Fruit fly (Drosophila melanogaster) whole organism, embryonic: ENCODE data around the gene CG10431.
A peak's percentile ranks its signal among the peaks of the same experiment; 100 is the strongest.

Experiments
- Aef1 ChIP-seq: fragments of 200-800 bp; sonication (Bioruptor generic); IDR thresholded peaks from 3 replicates; pipeline ENCODE4 v1.3.6; 2022; ENCODE audit warnings: missing biosample characterization, missing genetic modification characterization
- CG10209 ChIP-seq: fragments of 200-800 bp; sonication (Bioruptor generic); optimal IDR thresholded peaks from 3 replicates; lab custom pipeline; 2017; ENCODE audit warnings: missing biosample characterization, mild to moderate bottlenecking, missing genetic modification characterization, missing genetic modification reagents
- CG13424 ChIP-seq: fragments of 200-800 bp; sonication (Bioruptor generic); optimal IDR thresholded peaks from 2 replicates; lab custom pipeline; 2019; ENCODE audit warnings: missing biosample characterization, mild to moderate bottlenecking, missing genetic modification characterization, moderate library complexity
- CG13894 ChIP-seq: fragments of 200-800 bp; sonication (Bioruptor generic); optimal IDR thresholded peaks from 3 replicates; lab custom pipeline; 2018; ENCODE audit warnings: missing biosample characterization, mild to moderate bottlenecking, missing genetic modification characterization, moderate library complexity
- CG14667 ChIP-seq: fragments of 200-800 bp; sonication (Bioruptor generic); IDR thresholded peaks from 2 replicates; pipeline ENCODE4 v1.3.6; 2022; ENCODE audit warnings: missing biosample characterization, missing genetic modification characterization
- CG16863 ChIP-seq: fragments of 200-800 bp; sonication (Bioruptor generic); optimal IDR thresholded peaks from 3 replicates; lab custom pipeline; 2016; ENCODE audit warnings: missing biosample characterization, missing genetic modification characterization
- CG17612 ChIP-seq: fragments of 200-800 bp; sonication (Bioruptor generic); IDR thresholded peaks from 2 replicates; pipeline ENCODE4 v1.3.6; 2022; ENCODE audit warnings: missing biosample characterization, missing genetic modification characterization
- CG2199 ChIP-seq: fragments of 200-800 bp; sonication (Bioruptor generic); IDR thresholded peaks from 3 replicates; pipeline ENCODE4 v1.3.6; 2022; ENCODE audit warnings: missing biosample characterization, missing genetic modification characterization
- CG2202 ChIP-seq: fragments of 200-800 bp; sonication (Bioruptor generic); optimal IDR thresholded peaks from 2 replicates; lab custom pipeline; 2018; ENCODE audit warnings: missing biosample characterization, mild to moderate bottlenecking, missing genetic modification characterization
- CG31224 ChIP-seq: fragments of 200-800 bp; sonication (Bioruptor generic); IDR thresholded peaks from 2 replicates; pipeline ENCODE4 v1.3.6; 2022; ENCODE audit warnings: missing biosample characterization, missing genetic modification characterization
- CG31441 ChIP-seq: fragments of 200-800 bp; sonication (Bioruptor generic); IDR thresholded peaks from 2 replicates; pipeline ENCODE4 v1.3.6; 2022; ENCODE audit warnings: missing biosample characterization, missing genetic modification characterization
- CG33213 ChIP-seq: fragments of 200-800 bp; sonication (Bioruptor generic); optimal IDR thresholded peaks from 3 replicates; lab custom pipeline; 2016; ENCODE audit warnings: missing biosample characterization, missing genetic modification characterization
- CG34376 ChIP-seq: fragments of 200-800 bp; sonication (Bioruptor generic); optimal IDR thresholded peaks from 2 replicates; lab custom pipeline; 2018; ENCODE audit warnings: missing biosample characterization, mild to moderate bottlenecking, missing genetic modification characterization
- CG4707 ChIP-seq: fragments of 200-800 bp; sonication (Bioruptor generic); optimal IDR thresholded peaks from 2 replicates; lab custom pipeline; 2018; ENCODE audit warnings: missing biosample characterization, mild to moderate bottlenecking, missing genetic modification characterization, moderate library complexity
- Dref ChIP-seq: fragments of 200-800 bp; sonication (Bioruptor generic); IDR thresholded peaks from 2 replicates; pipeline ENCODE4 v1.3.6; 2022; ENCODE audit warnings: missing biosample characterization, missing genetic modification characterization
- Drgx ChIP-seq: fragments of 200-800 bp; sonication (Bioruptor generic); IDR thresholded peaks from 2 replicates; pipeline ENCODE4 v1.3.6; 2022; ENCODE audit warnings: missing biosample characterization, missing genetic modification characterization
- Gug ChIP-seq: fragments of 200-800 bp; sonication (Bioruptor generic); IDR thresholded peaks from 4 replicates; pipeline ENCODE4 v1.3.6; 2022; ENCODE audit warnings: missing biosample characterization, missing genetic modification characterization
- HLH4C ChIP-seq: fragments of 200-800 bp; sonication (Bioruptor generic); IDR thresholded peaks from 3 replicates; pipeline ENCODE4 v1.3.6; 2022; ENCODE audit warnings: missing biosample characterization, missing genetic modification characterization; ENCODE audit not compliant: partially characterized antibody
- Hand ChIP-seq: fragments of 200-800 bp; sonication (Bioruptor generic); optimal IDR thresholded peaks from 2 replicates; lab custom pipeline; 2017; ENCODE audit warnings: mild to moderate bottlenecking, missing biosample characterization, missing genetic modification reagents, missing genetic modification characterization
- Hey ChIP-seq: fragments of 200-800 bp; sonication (Bioruptor generic); optimal IDR thresholded peaks from 3 replicates; lab custom pipeline; 2018; ENCODE audit warnings: missing biosample characterization, mild to moderate bottlenecking, missing genetic modification characterization
- Hr51 ChIP-seq, 2 experiments: fragments of 200-800 bp; sonication (Bioruptor generic); optimal IDR thresholded peaks; 2 replicates in 1 of 2; 3 replicates in 1 of 2; lab custom pipeline; 2016 to 2018; ENCODE audit warnings: missing biosample characterization in 2 of 2, missing genetic modification characterization in 2 of 2, mild to moderate bottlenecking in 1 of 2, moderate library complexity in 1 of 2
- NC2α ChIP-seq: fragments of 200-800 bp; sonication (Bioruptor generic); optimal IDR thresholded peaks from 2 replicates; lab custom pipeline; 2016; ENCODE audit warnings: missing biosample characterization, missing genetic modification characterization
- Ptx1 ChIP-seq: fragments of 200-800 bp; sonication (Bioruptor generic); IDR thresholded peaks from 2 replicates; pipeline ENCODE4 v1.3.6; 2022; ENCODE audit warnings: missing biosample characterization, missing genetic modification characterization
- Rx ChIP-seq: fragments of 200-800 bp; sonication (Bioruptor generic); IDR thresholded peaks from 2 replicates; pipeline ENCODE4 v1.3.6; 2022; ENCODE audit warnings: missing biosample characterization, missing genetic modification characterization
- Scr ChIP-seq: fragments of 200-800 bp; sonication (Bioruptor generic); IDR thresholded peaks from 2 replicates; pipeline ENCODE4 v1.3.6; 2022; ENCODE audit warnings: missing biosample characterization, missing genetic modification characterization; ENCODE audit not compliant: partially characterized antibody
- Side ChIP-seq: fragments of 200-800 bp; sonication (Bioruptor generic); optimal IDR thresholded peaks from 2 replicates; lab custom pipeline; 2016; ENCODE audit warnings: missing biosample characterization, missing genetic modification characterization
- Stat92E ChIP-seq, 3 experiments: fragments of >200 bp in 2 of 3; fragments of 200-800 bp in 1 of 3; sonication (Bioruptor generic) in 1 of 3; optimal IDR thresholded peaks; 2 replicates each; lab custom pipeline; 2017 to 2019; ENCODE audit warnings: missing biosample characterization in 3 of 3, missing genetic modification characterization in 3 of 3, mild to moderate bottlenecking in 1 of 3, moderate library complexity in 1 of 3
- aop ChIP-seq: fragments of 200-800 bp; sonication (Bioruptor generic); IDR thresholded peaks from 2 replicates; pipeline ENCODE4 v1.3.6; 2022; ENCODE audit warnings: missing biosample characterization, missing genetic modification characterization
- ara ChIP-seq: fragments of 200-800 bp; sonication (Bioruptor generic); IDR thresholded peaks from 2 replicates; pipeline ENCODE4 v1.3.6; 2022; ENCODE audit warnings: missing biosample characterization, missing genetic modification characterization
- ash1 ChIP-seq: fragments of 200-800 bp; sonication (Bioruptor generic); optimal IDR thresholded peaks from 2 replicates; lab custom pipeline; 2018; ENCODE audit warnings: missing biosample characterization, mild to moderate bottlenecking, missing genetic modification characterization
- bbx ChIP-seq: fragments of 200-800 bp; sonication (Bioruptor generic); IDR thresholded peaks from 2 replicates; pipeline ENCODE4 v1.3.6; 2022; ENCODE audit warnings: missing biosample characterization, missing genetic modification characterization; ENCODE audit not compliant: partially characterized antibody
- btn ChIP-seq: fragments of 200-800 bp; sonication (Bioruptor generic); optimal IDR thresholded peaks from 2 replicates; lab custom pipeline; 2016; ENCODE audit warnings: missing biosample characterization, missing genetic modification characterization
- cato ChIP-seq: fragments of 200-800 bp; sonication (Bioruptor generic); optimal IDR thresholded peaks from 2 replicates; lab custom pipeline; 2016; ENCODE audit warnings: missing biosample characterization, missing genetic modification characterization, borderline replicate concordance
- dm ChIP-seq: fragments of 200-800 bp; sonication (Bioruptor generic); optimal IDR thresholded peaks from 3 replicates; lab custom pipeline; 2016; ENCODE audit warnings: missing biosample characterization, missing genetic modification characterization
- gcm2 ChIP-seq: fragments of 200-800 bp; sonication (Bioruptor generic); optimal IDR thresholded peaks from 2 replicates; lab custom pipeline; 2016; ENCODE audit warnings: missing biosample characterization, missing genetic modification characterization
- gem ChIP-seq: fragments of 200-800 bp; sonication (Bioruptor generic); optimal IDR thresholded peaks from 2 replicates; lab custom pipeline; 2019; ENCODE audit warnings: missing biosample characterization, mild to moderate bottlenecking, missing genetic modification characterization, moderate library complexity
- jing ChIP-seq: fragments of 200-800 bp; sonication (Bioruptor generic); optimal IDR thresholded peaks from 2 replicates; lab custom pipeline; 2018; ENCODE audit warnings: missing biosample characterization, mild to moderate bottlenecking, missing genetic modification characterization
- klu ChIP-seq: fragments of 200-800 bp; sonication (Bioruptor generic); IDR thresholded peaks from 2 replicates; pipeline ENCODE4 v1.3.6; 2022; ENCODE audit warnings: missing biosample characterization, missing genetic modification characterization
- lab ChIP-seq: fragments of 200-800 bp; sonication (Bioruptor generic); optimal IDR thresholded peaks from 3 replicates; lab custom pipeline; 2017; ENCODE audit warnings: missing biosample characterization, missing genetic modification characterization, mild to moderate bottlenecking, moderate library complexity, missing genetic modification reagents
- lmd ChIP-seq: fragments of 200-800 bp; sonication (Bioruptor generic); IDR thresholded peaks from 2 replicates; pipeline ENCODE4 v1.3.6; 2022; ENCODE audit warnings: missing biosample characterization, missing genetic modification characterization
- mam ChIP-seq: fragments of 200-800 bp; sonication (Bioruptor generic); optimal IDR thresholded peaks from 3 replicates; lab custom pipeline; 2016; ENCODE audit warnings: missing biosample characterization, missing genetic modification characterization
- nom ChIP-seq: fragments of 200-800 bp; sonication (Bioruptor generic); optimal IDR thresholded peaks from 2 replicates; lab custom pipeline; 2017; ENCODE audit warnings: missing biosample characterization, missing genetic modification characterization, mild to moderate bottlenecking, moderate library complexity, missing genetic modification reagents
- org-1 ChIP-seq: fragments of 200-800 bp; sonication (Bioruptor generic); optimal IDR thresholded peaks from 2 replicates; lab custom pipeline; 2017; ENCODE audit warnings: missing biosample characterization, missing genetic modification characterization
- pan ChIP-seq, 4 experiments: fragments of >200 bp in 3 of 4; fragments of 200-800 bp in 1 of 4; sonication (Bioruptor generic) in 1 of 4; optimal IDR thresholded peaks in 3 of 4; IDR thresholded peaks in 1 of 4; 2 replicates each; pipeline versions ENCODE4 v1.3.6 to Lab custom; 2017 to 2022; ENCODE audit warnings: missing biosample characterization in 2 of 4, missing genetic modification characterization in 2 of 4, mixed read lengths in 1 of 4
- repo ChIP-seq: fragments of 200-800 bp; sonication (Bioruptor generic); optimal IDR thresholded peaks from 2 replicates; lab custom pipeline; 2016; ENCODE audit warnings: missing biosample characterization, missing genetic modification characterization
- run ChIP-seq: fragments of 200-800 bp; sonication (Bioruptor generic); optimal IDR thresholded peaks from 3 replicates; lab custom pipeline; 2018; ENCODE audit warnings: missing biosample characterization, mild to moderate bottlenecking, missing genetic modification characterization
- sob ChIP-seq: fragments of 200-800 bp; sonication (Bioruptor generic); IDR thresholded peaks from 2 replicates; pipeline ENCODE4 v1.3.6; 2022; ENCODE audit warnings: missing biosample characterization, missing genetic modification characterization
- yki ChIP-seq: fragments of >200 bp; optimal IDR thresholded peaks from 3 replicates; lab custom pipeline; 2018

Gene CG10431

dm6 chr2L:18987078-18987895 lies 12.8 kb downstream of the CG10431 start, which contains the start of the genes Swip-1 and EMC5 (continued):
- TF ChIP-seq btn (no peak), ash1 (GFP tag; lab: Kevin White, UChicago) (no peak), sob (GFP tag; lab: Robert Waterston, UW) (peak; percentile 71), lmd (GFP tag; lab: Robert Waterston, UW) (peak; percentile 73; the same call in 1 of the 2 replicates), Scr (GFP tag; lab: Robert Waterston, UW) (peak; percentile 71), CG31224 (GFP tag; lab: Robert Waterston, UW) (0 out of 2 replicates have a peak, but pooled peaks have one; percentile 11), Stat92E (GFP tag; optimal IDR thresholded peaks at IDR 0.05; lab: Kevin White, UChicago) (no peak), Drgx (GFP tag; lab: Robert Waterston, UW) (no peak), Ptx1 (peak; percentile 82), CG2199 (GFP tag; lab: Robert Waterston, UW) (no peak), gcm2 (GFP tag; lab: Kevin White, UChicago) (no peak), CG13894 (peak; percentile 29), CG17612 (GFP tag; lab: Robert Waterston, UW) (0 out of 2 replicates have a peak, but pooled peaks have one; percentile 31), Rx (GFP tag; lab: Robert Waterston, UW) (0 out of 2 replicates have a peak, but pooled peaks have one; percentile 15), Gug (peak; percentile 45; the same call in 1 of the 4 replicates), CG2202 (tag; lab: Kevin White, UChicago) (no peak), Side (GFP tag; lab: Kevin White, UChicago) (no peak), Dref (no peak), klu (GFP tag; lab: Robert Waterston, UW) (peak; percentile 49; the same call in 1 of the 2 replicates), aop (GFP tag; lab: Robert Waterston, UW) (no peak), Aef1 (peak; percentile 58; the same call in 2 of the 3 replicates), CG14667 (GFP tag; lab: Robert Waterston, UW) (0 out of 2 replicates have a peak, but pooled peaks have one; percentile 26), bbx (peak; percentile 60), repo (GFP tag; lab: Kevin White, UChicago) (no peak), CG10209 (peak; percentile 63), CG31441 (GFP tag; lab: Robert Waterston, UW) (peak; percentile 83), run (tag; lab: Kevin White, UChicago) (peak; percentile 31), gem (tag; lab: Kevin White, UChicago) (peak; percentile 84), mam (GFP tag; lab: Kevin White, UChicago) (peak; percentile 35), pan (optimal IDR thresholded peaks at IDR 0.05; lab: Kevin White, UChicago) (no peak), pan (GFP tag; optimal IDR thresholded peaks at IDR 0.05 in 1 of 2, IDR thresholded peaks at IDR 0.05 in 1 of 2) (no peak), ara (GFP tag; lab: Robert Waterston, UW) (no peak; the same call in 1 of the 2 replicates), HLH4C (GFP tag; lab: Robert Waterston, UW) (peak; percentile 53; the same call in 1 of the 3 replicates), nom (peak; percentile 43), NC2α (GFP tag; lab: Kevin White, UChicago) (peak; percentile 13), CG16863 (GFP tag; lab: Kevin White, UChicago) (no peak), CG4707 (GFP tag; lab: Kevin White, UChicago) (no peak), dm (peak; percentile 4), Hey (tag; lab: Kevin White, UChicago) (no peak), yki (lab: Kevin White, UChicago) (no peak), cato (peak; percentile 26), jing (GFP tag; lab: Kevin White, UChicago) (no peak), CG33213 (GFP tag; lab: Kevin White, UChicago) (no peak), Hr51 (GFP tag; optimal IDR thresholded peaks at IDR 0.05; lab: Kevin White, UChicago) (peak in 1 of 2 experiments; percentile 64), Hand (no peak), CG13424 (tag; lab: Kevin White, UChicago) (peak; percentile 80), lab (GFP tag; lab: Kevin White, UChicago) (peak; percentile 20), CG34376 (GFP tag; lab: Kevin White, UChicago) (peak; percentile 15), org-1 (GFP tag; lab: Kevin White, UChicago) (no peak)
